Worm (Caenorhabditis elegans) whole organism, early embryonic: Measurements from ENCODE around the gene C25F9.4.

ENCODE experiments used
- ama-1 ChIP-seq: fragments of 150-350 bp; optimal IDR thresholded peaks from 2 replicates; lab custom pipeline; 2014
- ets-7 ChIP-seq: sonication (generic microtip); optimal IDR thresholded peaks from 2 replicates; lab custom pipeline; 2016; ENCODE audit warnings: missing genotype, missing genetic modification characterization, missing compliant biosample characterization
- hnd-1 ChIP-seq: sonication (generic microtip); optimal IDR thresholded peaks from 2 replicates; lab custom pipeline; 2016; ENCODE audit warnings: missing genetic modification characterization, missing compliant biosample characterization

ce11 chrV:19391242-19391641 is 25.1 kb downstream of the C25F9.4 start:
- TF ChIP-seq ama-1 (lab: Kevin White, UChicago) (no peak), hnd-1 (tag; lab: Kevin White, UChicago) (no peak), ets-7 (tag; lab: Kevin White, UChicago) (no peak)
